Worm (Caenorhabditis elegans) whole organism, early embryonic: Measurements from ENCODE around the gene Y67D2.2.

ENCODE experiments used
- ama-1 ChIP-seq: fragments of 150-350 bp; optimal IDR thresholded peaks from 2 replicates; lab custom pipeline; 2014
- ceh-36 ChIP-seq: sonication (generic microtip); optimal IDR thresholded peaks from 2 replicates; lab custom pipeline; 2016; ENCODE audit warnings: missing genetic modification characterization, inconsistent platforms, missing compliant biosample characterization
- ets-7 ChIP-seq: sonication (generic microtip); optimal IDR thresholded peaks from 2 replicates; lab custom pipeline; 2016; ENCODE audit warnings: missing genotype, missing genetic modification characterization, missing compliant biosample characterization
- flt-1 ChIP-seq: fragments of 200-800 bp; sonication (Bioruptor generic); IDR thresholded peaks from 2 replicates; pipeline ENCODE4 v1.3.6; 2022; ENCODE audit warnings: missing genetic modification characterization, missing compliant biosample characterization
- pes-1 ChIP-seq: fragments of 200-800 bp; sonication (Bioruptor generic); IDR thresholded peaks from 2 replicates; pipeline ENCODE4 v1.3.6; 2022; ENCODE audit warnings: missing genetic modification reagents, missing genetic modification characterization, missing compliant biosample characterization
- sea-1 ChIP-seq: fragments of 200-800 bp; sonication (Bioruptor generic); conservative IDR thresholded peaks from 2 replicates; pipeline ENCODE4 v1.3.6; 2022; ENCODE audit warnings: missing genetic modification characterization, missing compliant biosample characterization
- tbx-11 ChIP-seq: fragments of 200-800 bp; sonication (Bioruptor generic); IDR thresholded peaks from 2 replicates; pipeline ENCODE4 v1.3.6; 2022; ENCODE audit warnings: missing genetic modification characterization, missing compliant biosample characterization
- tra-4 ChIP-seq: sonication (generic microtip); optimal IDR thresholded peaks from 2 replicates; lab custom pipeline; 2017; ENCODE audit warnings: missing genetic modification characterization, missing compliant biosample characterization

DNA sequence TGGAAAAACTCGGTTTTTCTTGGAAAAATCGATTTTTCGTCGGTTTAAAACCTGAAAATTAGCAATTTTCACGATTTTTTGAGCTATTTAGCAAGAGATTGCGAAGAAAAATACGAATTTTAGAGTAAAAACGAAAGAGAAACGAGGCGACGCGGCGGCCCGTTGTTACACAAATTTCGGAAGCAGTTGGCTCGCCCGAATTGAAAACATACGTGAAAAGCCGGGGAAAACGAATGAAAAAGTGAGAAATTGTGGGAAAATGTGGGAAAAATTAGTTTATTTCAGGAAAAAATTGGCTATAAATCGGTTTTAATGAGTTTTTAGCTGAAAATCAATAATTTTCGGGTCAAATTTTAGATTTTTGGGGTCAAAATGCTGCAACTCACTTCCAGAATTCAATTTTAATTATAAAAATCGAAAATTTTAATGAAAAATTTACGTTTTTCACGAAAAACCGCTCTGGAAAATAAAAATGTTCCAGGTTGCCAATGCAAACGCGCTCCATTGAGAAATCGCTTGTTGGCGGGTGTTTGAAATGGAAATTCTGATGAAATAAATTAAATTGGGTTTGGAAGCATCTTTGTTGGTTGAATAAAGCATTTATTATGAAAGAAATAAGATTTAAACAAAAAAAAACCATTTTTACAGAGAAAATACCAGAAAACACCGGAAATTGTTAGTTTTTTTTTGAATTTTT, 25.7 kb upstream of the Y67D2.2 start, which contains the start of gene snf-6:
- TF ChIP-seq tra-4 (tag; lab: Kevin White, UChicago) (no peak), ceh-36 (tag; lab: Kevin White, UChicago) (no peak), ama-1 (no peak), flt-1 (GFP tag; lab: Robert Waterston, UW) (no peak), tbx-11 (no peak), pes-1 (GFP tag; lab: Robert Waterston, UW) (no peak), sea-1 (GFP tag; lab: Robert Waterston, UW) (no peak), ets-7 (tag; lab: Kevin White, UChicago) (no peak)
